Fruit fly (Drosophila melanogaster): ENCODE measurements around the gene cyst.

Gene cyst

DNA sequence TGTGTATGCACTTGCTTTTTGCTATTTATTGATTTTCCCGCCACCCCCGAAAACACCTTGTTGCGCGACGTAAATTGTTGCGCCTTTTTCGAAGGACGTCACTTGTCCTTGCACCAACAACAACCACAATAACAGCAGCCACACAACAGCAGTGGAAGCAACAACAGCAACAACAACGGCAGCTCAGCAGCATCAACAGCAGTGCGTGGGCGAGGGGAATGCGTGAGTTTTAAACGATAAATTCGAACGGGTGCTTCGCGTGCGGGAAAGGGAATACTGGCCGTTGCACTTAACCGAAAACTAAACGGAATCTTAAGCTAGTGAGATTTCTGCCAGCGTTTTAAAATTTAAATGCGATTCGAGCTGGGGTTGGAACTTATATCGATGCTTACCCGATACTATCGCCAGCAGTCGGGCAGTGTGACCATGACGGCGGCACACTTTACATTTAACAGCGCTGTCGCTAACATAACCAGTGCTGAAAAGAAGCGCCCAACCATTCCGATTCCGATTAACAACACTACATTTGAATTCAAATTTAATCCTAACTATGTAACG, at the start of gene cyst:
Gene cyst, minus strand, starts transcription at position 404 of the 558 bp plus-strand sequence.
- TF ChIP-seq esn (GFP tag; optimal IDR thresholded peaks at IDR 0.05) (peak; percentile 43), cyc (GFP tag; optimal IDR thresholded peaks at IDR 0.05) (peak; percentile 47), CG31627 (GFP tag; optimal IDR thresholded peaks at IDR 0.05) (peak; percentile 34), eg (GFP tag; IDR thresholded peaks at IDR 0.05) (0 out of 3 replicates have a peak, but pooled peaks have one; percentile 37), CG8119 (GFP tag; IDR thresholded peaks at IDR 0.05) (no peak), acj6 (GFP tag; optimal IDR thresholded peaks at IDR 0.05) (no peak), Sox14 (GFP tag; optimal IDR thresholded peaks at IDR 0.05) (peak; percentile 36)

dm6 chr2L:19549412-19549811, 40.8 kb upstream of the cyst start:
- TF ChIP-seq Gug (GFP tag; IDR thresholded peaks at IDR 0.05) (no peak), Blimp-1 (GFP tag; optimal IDR thresholded peaks at IDR 0.05) (peak; percentile 32), CG6854 (GFP tag; optimal IDR thresholded peaks at IDR 0.05) (peak; percentile 74), dac (GFP tag; optimal IDR thresholded peaks at IDR 0.05) (no peak), CG3032 (tag; optimal IDR thresholded peaks at IDR 0.05) (no peak), Eip78C (GFP tag) (peak; percentile 71), CG10669 (GFP tag; optimal IDR thresholded peaks at IDR 0.05) (no peak), Lpt (GFP tag; optimal IDR thresholded peaks at IDR 0.05) (peak; percentile 50), achi (GFP tag; optimal IDR thresholded peaks at IDR 0.05) (peak; percentile 37), CG6808 (GFP tag; optimal IDR thresholded peaks at IDR 0.05) (peak; percentile 70), CG6163 (GFP tag; IDR thresholded peaks at IDR 0.05) (no peak), CG34406 (GFP tag; optimal IDR thresholded peaks at IDR 0.05) (no peak), ss (GFP tag; optimal IDR thresholded peaks at IDR 0.05) (no peak), CG8119 (GFP tag; IDR thresholded peaks at IDR 0.05) (peak; percentile 60; the same call in 2 of the 3 replicates), CG1621 (tag; optimal IDR thresholded peaks at IDR 0.05) (peak; percentile 69), CG6792 (GFP tag; optimal IDR thresholded peaks at IDR 0.05) (peak; percentile 12), fkh (GFP tag; optimal IDR thresholded peaks at IDR 0.05) (peak; percentile 93), Hr39 (GFP tag; optimal IDR thresholded peaks at IDR 0.05) (no peak), Eip75B (GFP tag; optimal IDR thresholded peaks at IDR 0.05) (peak; percentile 68), Smox (GFP tag; optimal IDR thresholded peaks at IDR 0.05) (peak; percentile 40), cyc (GFP tag; optimal IDR thresholded peaks at IDR 0.05) (no peak), vri (GFP tag; optimal IDR thresholded peaks at IDR 0.05) (peak; percentile 71), Sox102F (GFP tag; optimal IDR thresholded peaks at IDR 0.05) (peak; percentile 48), Met (GFP tag; optimal IDR thresholded peaks at IDR 0.05) (no peak), esn (GFP tag; optimal IDR thresholded peaks at IDR 0.05) (peak; percentile 20), OdsH (GFP tag; optimal IDR thresholded peaks at IDR 0.05) (no peak), acj6 (GFP tag; optimal IDR thresholded peaks at IDR 0.05) (no peak), Ets21C (GFP tag; optimal IDR thresholded peaks at IDR 0.05) (no peak), fd85E (GFP tag; optimal IDR thresholded peaks at IDR 0.05) (no peak), svp (GFP tag) (peak; percentile 91), CG9139 (GFP tag; optimal IDR thresholded peaks at IDR 0.05) (peak; percentile 29), CG10631 (GFP tag; optimal IDR thresholded peaks at IDR 0.05) (no peak)

- no peak for TF ChIP-seq CG7368 (GFP tag; optimal IDR thresholded peaks at IDR 0.05)
- peak; percentile 30; the same call in 1 of the 3 replicates for TF ChIP-seq eg (GFP tag; IDR thresholded peaks at IDR 0.05)
- no peak for TF ChIP-seq OdsH (GFP tag; optimal IDR thresholded peaks at IDR 0.05)
- peak; percentile 29; the same call in 1 of the 2 replicates for TF ChIP-seq CG15336 (GFP tag; IDR thresholded peaks at IDR 0.05)
- TF ChIP-seq fkh (GFP tag; optimal IDR thresholded peaks at IDR 0.05): peak; percentile 4
- TF ChIP-seq CG1621 (tag; optimal IDR thresholded peaks at IDR 0.05): peak; percentile 9
- no peak for TF ChIP-seq CG11902 (GFP tag; optimal IDR thresholded peaks at IDR 0.05)
These were observed 39.6 kb upstream of the cyst start, which contains the start of gene Tep4 for dm6 chr2L:19548158-19548557. TSS of gene Tep4 (plus strand) at chr2L:19548507.

All from whole organism, prepupa.